Fruit fly (Drosophila melanogaster) whole organism, embryonic: ENCODE measurements around the gene CG13989.

Experiments used
- Adf1 ChIP-seq: fragments of 200-800 bp; sonication (Bioruptor generic); IDR thresholded peaks from 2 replicates; pipeline ENCODE4 v1.3.6; 2022; ENCODE audit warnings: missing biosample characterization, missing genetic modification characterization
- CG10267 ChIP-seq: fragments of 200-800 bp; sonication (Bioruptor generic); optimal IDR thresholded peaks from 2 replicates; lab custom pipeline; 2018; ENCODE audit warnings: missing biosample characterization, mild to moderate bottlenecking, missing genetic modification characterization, moderate library complexity
- CG11093 ChIP-seq: fragments of 200-800 bp; sonication (Bioruptor generic); IDR thresholded peaks from 3 replicates; pipeline ENCODE4 v1.3.6; 2022; ENCODE audit warnings: missing biosample characterization, missing genetic modification characterization
- CG11504 ChIP-seq: fragments of 200-800 bp; sonication (Bioruptor generic); optimal IDR thresholded peaks from 3 replicates; lab custom pipeline; 2019; ENCODE audit warnings: missing biosample characterization, mild to moderate bottlenecking, missing genetic modification characterization, moderate library complexity
- CG12155 ChIP-seq: fragments of 200-800 bp; sonication (Bioruptor generic); optimal IDR thresholded peaks from 3 replicates; lab custom pipeline; 2016; ENCODE audit warnings: missing biosample characterization, missing genetic modification characterization
- CG12236 ChIP-seq: fragments of 200-800 bp; sonication (Bioruptor generic); optimal IDR thresholded peaks from 2 replicates; lab custom pipeline; 2016; ENCODE audit warnings: missing biosample characterization, missing genetic modification characterization
- CG12744 ChIP-seq: fragments of 200-800 bp; sonication (Bioruptor generic); optimal IDR thresholded peaks from 2 replicates; lab custom pipeline; 2016; ENCODE audit warnings: missing biosample characterization, missing genetic modification characterization
- CG14050 ChIP-seq: fragments of 200-800 bp; sonication (Bioruptor generic); IDR thresholded peaks from 3 replicates; pipeline ENCODE4 v1.3.6; 2022; ENCODE audit warnings: missing biosample characterization, missing genetic modification characterization
- CG15011 ChIP-seq: fragments of 200-800 bp; sonication (Bioruptor generic); optimal IDR thresholded peaks from 3 replicates; lab custom pipeline; 2018; ENCODE audit warnings: missing biosample characterization, mild to moderate bottlenecking, missing genetic modification characterization
- CG1603 ChIP-seq: fragments of 200-800 bp; sonication (Bioruptor generic); optimal IDR thresholded peaks from 2 replicates; lab custom pipeline; 2019; ENCODE audit warnings: missing biosample characterization, mild to moderate bottlenecking, missing genetic modification characterization, moderate library complexity
- CG17328 ChIP-seq: fragments of 200-800 bp; sonication (Bioruptor generic); IDR thresholded peaks from 2 replicates; pipeline ENCODE4 v1.3.6; 2022; ENCODE audit warnings: missing biosample characterization, missing genetic modification characterization
- CG17361 ChIP-seq: fragments of 200-800 bp; sonication (Bioruptor generic); IDR thresholded peaks from 3 replicates; pipeline ENCODE4 v1.3.6; 2022; ENCODE audit warnings: missing biosample characterization, missing genetic modification characterization
- CG17385 ChIP-seq: fragments of 200-800 bp; sonication (Bioruptor generic); optimal IDR thresholded peaks from 3 replicates; lab custom pipeline; 2018; ENCODE audit warnings: missing biosample characterization, mild to moderate bottlenecking, missing genetic modification characterization
- CG17912 ChIP-seq: fragments of 200-800 bp; sonication (Bioruptor generic); optimal IDR thresholded peaks from 2 replicates; lab custom pipeline; 2018; ENCODE audit warnings: missing biosample characterization, mild to moderate bottlenecking, missing genetic modification characterization
- CG2889 ChIP-seq: fragments of 200-800 bp; sonication (Bioruptor generic); IDR thresholded peaks from 3 replicates; pipeline ENCODE4 v1.3.6; 2022; ENCODE audit warnings: missing biosample characterization, missing genetic modification characterization
- CG3407 ChIP-seq: fragments of 200-800 bp; sonication (Bioruptor generic); optimal IDR thresholded peaks from 2 replicates; lab custom pipeline; 2018; ENCODE audit warnings: missing biosample characterization, mild to moderate bottlenecking, missing genetic modification characterization
- CG4282 ChIP-seq: fragments of 200-800 bp; sonication (Bioruptor generic); optimal IDR thresholded peaks from 2 replicates; lab custom pipeline; 2016; ENCODE audit warnings: missing biosample characterization, missing genetic modification characterization
- CG4707 ChIP-seq: fragments of 200-800 bp; sonication (Bioruptor generic); optimal IDR thresholded peaks from 2 replicates; lab custom pipeline; 2018; ENCODE audit warnings: missing biosample characterization, mild to moderate bottlenecking, missing genetic modification characterization, moderate library complexity
- CG4730 ChIP-seq: fragments of 200-800 bp; sonication (Bioruptor generic); IDR thresholded peaks from 2 replicates; pipeline ENCODE4 v1.3.6; 2022; ENCODE audit warnings: missing biosample characterization, missing genetic modification characterization
- CG7271 ChIP-seq: fragments of 200-800 bp; sonication (Bioruptor generic); optimal IDR thresholded peaks from 2 replicates; lab custom pipeline; 2018; ENCODE audit warnings: missing biosample characterization, mild to moderate bottlenecking, missing genetic modification characterization, moderate library complexity
- CG7745 ChIP-seq: fragments of 200-800 bp; sonication (Bioruptor generic); optimal IDR thresholded peaks from 2 replicates; lab custom pipeline; 2018; ENCODE audit warnings: missing biosample characterization, mild to moderate bottlenecking, missing genetic modification characterization, moderate library complexity
- CG7987 ChIP-seq: fragments of 200-800 bp; sonication (Bioruptor generic); optimal IDR thresholded peaks from 2 replicates; lab custom pipeline; 2018; ENCODE audit warnings: missing biosample characterization, mild to moderate bottlenecking, missing genetic modification characterization, moderate library complexity
- CG8924 ChIP-seq: fragments of 200-800 bp; optimal IDR thresholded peaks from 3 replicates; lab custom pipeline; 2019; ENCODE audit warnings: missing biosample characterization, mild to moderate bottlenecking, missing genetic modification characterization, moderate library complexity
- CG9797 ChIP-seq: fragments of 200-800 bp; sonication (Bioruptor generic); optimal IDR thresholded peaks from 3 replicates; lab custom pipeline; 2018; ENCODE audit warnings: missing biosample characterization, mild to moderate bottlenecking, missing genetic modification characterization
- CG9876 ChIP-seq: fragments of 200-800 bp; sonication (Bioruptor generic); optimal IDR thresholded peaks from 2 replicates; lab custom pipeline; 2016; ENCODE audit warnings: missing biosample characterization, missing genetic modification characterization
- CHES-1-like ChIP-seq: fragments of 200-800 bp; sonication (Bioruptor generic); optimal IDR thresholded peaks from 2 replicates; lab custom pipeline; 2016; ENCODE audit warnings: missing biosample characterization, missing genetic modification characterization
- Doc2 ChIP-seq: fragments of 200-800 bp; sonication (Bioruptor generic); IDR thresholded peaks from 2 replicates; pipeline ENCODE4 v1.3.6; 2022; ENCODE audit warnings: missing biosample characterization, missing genetic modification characterization
- Dref ChIP-seq: fragments of 200-800 bp; sonication (Bioruptor generic); IDR thresholded peaks from 2 replicates; pipeline ENCODE4 v1.3.6; 2022; ENCODE audit warnings: missing biosample characterization, missing genetic modification characterization
- Ets97D ChIP-seq: fragments of 200-800 bp; sonication (Bioruptor generic); optimal IDR thresholded peaks from 3 replicates; lab custom pipeline; 2016; ENCODE audit warnings: missing biosample characterization, missing genetic modification characterization
- Hr78 ChIP-seq, 2 experiments: fragments of 200-800 bp in 1 of 2; fragments of >200 bp in 1 of 2; sonication (Bioruptor generic) in 1 of 2; optimal IDR thresholded peaks; 2 replicates each; lab custom pipeline; 2017 to 2019; ENCODE audit warnings: missing biosample characterization in 2 of 2, missing genetic modification characterization in 2 of 2, mild to moderate bottlenecking in 1 of 2, moderate library complexity in 1 of 2
- Kr ChIP-seq: fragments of 200-800 bp; sonication (Bioruptor generic); optimal IDR thresholded peaks from 2 replicates; lab custom pipeline; 2017; ENCODE audit warnings: missing biosample characterization, mild to moderate bottlenecking, missing genetic modification characterization
- Med ChIP-seq: fragments of 200-800 bp; sonication (Bioruptor generic); peaks from one replicate; lab custom pipeline; 2016; ENCODE audit warnings: missing biosample characterization, missing genetic modification characterization, mild to moderate bottlenecking, inconsistent platforms, moderate library complexity
- Neu2 ChIP-seq: fragments of 200-800 bp; sonication (Bioruptor generic); optimal IDR thresholded peaks from 3 replicates; lab custom pipeline; 2016; ENCODE audit warnings: missing biosample characterization, missing genetic modification characterization, borderline replicate concordance
- Side ChIP-seq: fragments of 200-800 bp; sonication (Bioruptor generic); optimal IDR thresholded peaks from 2 replicates; lab custom pipeline; 2016; ENCODE audit warnings: missing biosample characterization, missing genetic modification characterization
- abd-A ChIP-seq: fragments of 200-800 bp; sonication (Bioruptor generic); optimal IDR thresholded peaks from 3 replicates; lab custom pipeline; 2019; ENCODE audit warnings: missing biosample characterization, mild to moderate bottlenecking, missing genetic modification characterization, moderate library complexity
- bbx ChIP-seq: fragments of 200-800 bp; sonication (Bioruptor generic); IDR thresholded peaks from 2 replicates; pipeline ENCODE4 v1.3.6; 2022; ENCODE audit warnings: missing biosample characterization, missing genetic modification characterization; ENCODE audit not compliant: partially characterized antibody
- bsh ChIP-seq, 2 experiments: fragments of 200-800 bp; sonication (Bioruptor generic); optimal IDR thresholded peaks; 2 replicates each; lab custom pipeline; 2017 to 2018; ENCODE audit warnings: mild to moderate bottlenecking in 2 of 2, missing biosample characterization in 2 of 2, missing genetic modification characterization in 2 of 2, moderate library complexity in 1 of 2
- ci ChIP-seq: fragments of 200-800 bp; sonication (Bioruptor generic); IDR thresholded peaks from 3 replicates; pipeline ENCODE4 v1.3.6; 2022; ENCODE audit warnings: missing biosample characterization, missing genetic modification characterization
- dmrt99B ChIP-seq: fragments of 200-800 bp; sonication (Bioruptor generic); optimal IDR thresholded peaks from 2 replicates; lab custom pipeline; 2018; ENCODE audit warnings: missing biosample characterization, mild to moderate bottlenecking, missing genetic modification characterization, moderate library complexity
- fd102C ChIP-seq: fragments of 200-800 bp; sonication (Bioruptor generic); optimal IDR thresholded peaks from 2 replicates; lab custom pipeline; 2018; ENCODE audit warnings: missing biosample characterization, mild to moderate bottlenecking, missing genetic modification characterization, moderate library complexity
- ftz-f1 ChIP-seq: fragments of 200-800 bp; sonication (Bioruptor generic); optimal IDR thresholded peaks from 2 replicates; lab custom pipeline; 2016; ENCODE audit warnings: missing biosample characterization, missing genetic modification characterization
- ind ChIP-seq: fragments of 200-800 bp; sonication (Bioruptor generic); optimal IDR thresholded peaks from 3 replicates; lab custom pipeline; 2016; ENCODE audit warnings: missing biosample characterization, missing genetic modification characterization
- pb ChIP-seq: fragments of 200-800 bp; sonication (Bioruptor generic); optimal IDR thresholded peaks from 3 replicates; lab custom pipeline; 2016; ENCODE audit warnings: missing biosample characterization, missing genetic modification characterization
- row ChIP-seq: fragments of 200-800 bp; sonication (Bioruptor generic); IDR thresholded peaks from 3 replicates; pipeline ENCODE4 v1.3.6; 2022; ENCODE audit warnings: missing biosample characterization, missing genetic modification characterization
- sens ChIP-seq: fragments of 200-800 bp; sonication (Bioruptor generic); peaks from one replicate; lab custom pipeline; 2016; ENCODE audit warnings: missing biosample characterization, missing genetic modification characterization
- sim ChIP-seq: fragments of 200-800 bp; sonication (Bioruptor generic); IDR thresholded peaks from 2 replicates; pipeline ENCODE4 v1.3.6; 2022; ENCODE audit warnings: missing biosample characterization, missing genetic modification characterization
- so ChIP-seq: fragments of 200-800 bp; sonication (Bioruptor generic); IDR thresholded peaks from 3 replicates; pipeline ENCODE4 v1.3.6; 2022; ENCODE audit warnings: missing biosample characterization, missing genetic modification characterization
- sob ChIP-seq: fragments of 200-800 bp; sonication (Bioruptor generic); IDR thresholded peaks from 2 replicates; pipeline ENCODE4 v1.3.6; 2022; ENCODE audit warnings: missing biosample characterization, missing genetic modification characterization
- sr ChIP-seq: fragments of 200-800 bp; sonication (Bioruptor generic); IDR thresholded peaks from 3 replicates; pipeline ENCODE4 v1.3.6; 2022; ENCODE audit warnings: missing biosample characterization, missing genetic modification characterization
- tio ChIP-seq: fragments of 200-800 bp; sonication (Bioruptor generic); optimal IDR thresholded peaks from 2 replicates; lab custom pipeline; 2017; ENCODE audit warnings: missing biosample characterization, missing genetic modification characterization, inconsistent platforms
- unpg ChIP-seq: fragments of 200-800 bp; sonication (Bioruptor generic); optimal IDR thresholded peaks from 3 replicates; lab custom pipeline; 2018; ENCODE audit warnings: missing biosample characterization, mild to moderate bottlenecking, missing genetic modification characterization, moderate library complexity

The CG13989 gene

DNA sequence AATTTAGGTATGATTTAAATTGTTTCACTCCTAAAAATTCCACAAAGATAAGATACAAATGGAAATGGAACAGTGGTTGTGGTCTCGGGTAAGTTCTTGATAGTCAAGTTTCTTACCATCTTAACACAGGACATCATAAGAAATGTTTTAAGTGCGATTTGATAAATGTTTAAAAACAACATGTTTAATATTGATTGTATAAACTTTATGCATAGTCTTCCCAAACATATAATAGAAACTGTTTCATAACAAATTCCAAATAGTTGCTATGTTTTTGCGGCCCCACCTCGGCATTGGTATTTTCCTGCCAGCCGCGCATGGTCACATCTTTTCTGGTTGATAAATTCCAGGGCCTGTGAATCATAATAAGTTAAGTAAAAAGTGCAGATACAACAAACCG is 35.4 kb upstream of the CG13989 start, which contains the start of gene Arpc4 (continued):
- TF ChIP-seq abd-A (tag; lab: Kevin White, UChicago) (no peak), ci (GFP tag; lab: Robert Waterston, UW) (peak; percentile 78), Med (GFP tag; lab: Kevin White, UChicago) (peak; percentile 92), CG10267 (tag; lab: Kevin White, UChicago) (peak; percentile 63), Ets97D (peak; percentile 57), CG15011 (GFP tag; lab: Kevin White, UChicago) (no peak), CG4730 (peak; percentile 49), so (GFP tag; lab: Robert Waterston, UW) (no peak), pb (no peak), CG12236 (GFP tag; lab: Kevin White, UChicago) (no peak), CG3407 (GFP tag; lab: Kevin White, UChicago) (no peak), CG1603 (tag; lab: Kevin White, UChicago) (peak; percentile 79), CG11093 (GFP tag; lab: Robert Waterston, UW) (0 out of 3 replicates have a peak, but pooled peaks have one; percentile 16), CG17361 (GFP tag; lab: Robert Waterston, UW) (no peak; the same call in 1 of the 3 replicates), CG7271 (peak; percentile 23), sens (GFP tag; lab: Kevin White, UChicago) (peak; percentile 82), row (GFP tag; lab: Robert Waterston, UW) (peak; percentile 82), CG11504 (tag; lab: Kevin White, UChicago) (no peak), CG4707 (no peak), CG9876 (GFP tag; lab: Kevin White, UChicago) (peak; percentile 13), CG12744 (peak; percentile 2), sr (GFP tag; lab: Robert Waterston, UW) (no peak), CG12155 (GFP tag; lab: Kevin White, UChicago) (peak; percentile 45), CG17385 (peak; percentile 4), tio (GFP tag; lab: Kevin White, UChicago) (no peak), dmrt99B (no peak), CG9797 (GFP tag; lab: Kevin White, UChicago) (peak; percentile 79), CG4282 (GFP tag; lab: Kevin White, UChicago) (no peak), Kr (GFP tag; lab: Kevin White, UChicago) (no peak), CG14050 (peak; percentile 67; the same call in 2 of the 3 replicates), CG7987 (no peak), unpg (GFP tag; lab: Kevin White, UChicago) (no peak), CG17328 (GFP tag; lab: Robert Waterston, UW) (peak; percentile 80), bsh (GFP tag; optimal IDR thresholded peaks at IDR 0.05; lab: Kevin White, UChicago) (peak in 1 of 2 experiments; percentile 55), bbx (GFP tag; lab: Robert Waterston, UW) (no peak), CHES-1-like (peak; percentile 50), Adf1 (peak; percentile 46), Dref (GFP tag; lab: Robert Waterston, UW) (0 out of 2 replicates have a peak, but pooled peaks have one; percentile 19), ind (peak; percentile 50), fd102C (no peak), Hr78 (GFP tag; optimal IDR thresholded peaks at IDR 0.05; lab: Kevin White, UChicago) (no peak), sob (GFP tag; lab: Robert Waterston, UW) (peak; percentile 73), Neu2 (GFP tag; lab: Kevin White, UChicago) (no peak), sim (GFP tag; lab: Robert Waterston, UW) (no peak), CG17912 (GFP tag; lab: Kevin White, UChicago) (no peak), CG2889 (GFP tag; lab: Robert Waterston, UW) (peak; percentile 91), ftz-f1 (GFP tag; lab: Kevin White, UChicago) (no peak), Doc2 (GFP tag; lab: Robert Waterston, UW) (no peak), Side (GFP tag; lab: Kevin White, UChicago) (no peak), CG7745 (tag; lab: Kevin White, UChicago) (no peak), CG8924 (peak; percentile 55)
